Fruit fly (Drosophila melanogaster) whole organism, embryonic: ENCODE measurements around the gene CG31343.

Experiments used
- Abd-B ChIP-seq: fragments of 200-800 bp; sonication (Bioruptor generic); optimal IDR thresholded peaks from 2 replicates; lab custom pipeline; 2018; ENCODE audit warnings: missing biosample characterization, mild to moderate bottlenecking, missing genetic modification characterization, moderate library complexity
- Aef1 ChIP-seq: fragments of 200-800 bp; sonication (Bioruptor generic); IDR thresholded peaks from 3 replicates; pipeline ENCODE4 v1.3.6; 2022; ENCODE audit warnings: missing biosample characterization, missing genetic modification characterization
- CG10267 ChIP-seq: fragments of 200-800 bp; sonication (Bioruptor generic); optimal IDR thresholded peaks from 2 replicates; lab custom pipeline; 2018; ENCODE audit warnings: missing biosample characterization, mild to moderate bottlenecking, missing genetic modification characterization, moderate library complexity
- CG10462 ChIP-seq: fragments of 200-800 bp; sonication (Bioruptor generic); optimal IDR thresholded peaks from 2 replicates; lab custom pipeline; 2016; ENCODE audit warnings: missing biosample characterization, missing genetic modification characterization
- CG12744 ChIP-seq: fragments of 200-800 bp; sonication (Bioruptor generic); optimal IDR thresholded peaks from 2 replicates; lab custom pipeline; 2016; ENCODE audit warnings: missing biosample characterization, missing genetic modification characterization
- CG13624 ChIP-seq: fragments of 200-800 bp; sonication (Bioruptor generic); optimal IDR thresholded peaks from 2 replicates; lab custom pipeline; 2016; ENCODE audit warnings: missing biosample characterization, missing genetic modification characterization
- CG13775 ChIP-seq: fragments of 200-800 bp; sonication (Bioruptor generic); optimal IDR thresholded peaks from 3 replicates; lab custom pipeline; 2017; ENCODE audit warnings: missing biosample characterization, mild to moderate bottlenecking, missing genetic modification characterization
- CG1529 ChIP-seq: fragments of 200-800 bp; sonication (Bioruptor generic); optimal IDR thresholded peaks from 3 replicates; lab custom pipeline; 2018; ENCODE audit warnings: missing biosample characterization, missing genetic modification characterization
- CG16779 ChIP-seq: fragments of 200-800 bp; sonication (Bioruptor generic); IDR thresholded peaks from 2 replicates; pipeline ENCODE4 v1.3.6; 2022; ENCODE audit warnings: missing biosample characterization, missing genetic modification characterization
- CG17361 ChIP-seq: fragments of 200-800 bp; sonication (Bioruptor generic); IDR thresholded peaks from 3 replicates; pipeline ENCODE4 v1.3.6; 2022; ENCODE audit warnings: missing biosample characterization, missing genetic modification characterization
- CG17385 ChIP-seq: fragments of 200-800 bp; sonication (Bioruptor generic); optimal IDR thresholded peaks from 3 replicates; lab custom pipeline; 2018; ENCODE audit warnings: missing biosample characterization, mild to moderate bottlenecking, missing genetic modification characterization
- CG18011 ChIP-seq: fragments of 200-800 bp; sonication (Bioruptor generic); optimal IDR thresholded peaks from 2 replicates; lab custom pipeline; 2017; ENCODE audit warnings: missing biosample characterization, missing genetic modification characterization, mild to moderate bottlenecking, moderate library complexity, missing genotype
- CG2889 ChIP-seq: fragments of 200-800 bp; sonication (Bioruptor generic); IDR thresholded peaks from 3 replicates; pipeline ENCODE4 v1.3.6; 2022; ENCODE audit warnings: missing biosample characterization, missing genetic modification characterization
- CG30431 ChIP-seq: fragments of 200-800 bp; sonication (Bioruptor generic); optimal IDR thresholded peaks from 2 replicates; lab custom pipeline; 2017; ENCODE audit warnings: missing biosample characterization, missing genetic modification characterization
- CG4282 ChIP-seq: fragments of 200-800 bp; sonication (Bioruptor generic); optimal IDR thresholded peaks from 2 replicates; lab custom pipeline; 2016; ENCODE audit warnings: missing biosample characterization, missing genetic modification characterization
- CG4820 ChIP-seq: fragments of 200-800 bp; sonication (Bioruptor generic); optimal IDR thresholded peaks from 3 replicates; lab custom pipeline; 2016; ENCODE audit warnings: missing biosample characterization, missing genetic modification characterization
- CG6689 ChIP-seq: fragments of 200-800 bp; sonication (Bioruptor generic); IDR thresholded peaks from 2 replicates; pipeline ENCODE4 v1.3.6; 2022; ENCODE audit warnings: missing biosample characterization, missing genetic modification characterization
- CG7556 ChIP-seq: fragments of 200-800 bp; sonication (Bioruptor generic); optimal IDR thresholded peaks from 2 replicates; lab custom pipeline; 2017; ENCODE audit warnings: missing biosample characterization, mild to moderate bottlenecking, missing genetic modification characterization
- CG8089 ChIP-seq: fragments of 200-800 bp; sonication (Bioruptor generic); optimal IDR thresholded peaks from 3 replicates; lab custom pipeline; 2016; ENCODE audit warnings: missing biosample characterization, missing genetic modification characterization
- CG8924 ChIP-seq: fragments of 200-800 bp; optimal IDR thresholded peaks from 3 replicates; lab custom pipeline; 2019; ENCODE audit warnings: missing biosample characterization, mild to moderate bottlenecking, missing genetic modification characterization, moderate library complexity
- CG9876 ChIP-seq: fragments of 200-800 bp; sonication (Bioruptor generic); optimal IDR thresholded peaks from 2 replicates; lab custom pipeline; 2016; ENCODE audit warnings: missing biosample characterization, missing genetic modification characterization
- CrebB ChIP-seq: fragments of 200-800 bp; sonication (Bioruptor generic); optimal IDR thresholded peaks from 3 replicates; lab custom pipeline; 2018; ENCODE audit warnings: missing biosample characterization, mild to moderate bottlenecking, missing genetic modification characterization
- D19A ChIP-seq: fragments of 200-800 bp; optimal IDR thresholded peaks from 3 replicates; lab custom pipeline; 2019; ENCODE audit warnings: missing biosample characterization, mild to moderate bottlenecking, missing genetic modification characterization, moderate library complexity
- E2f1 ChIP-seq: fragments of 200-800 bp; sonication (Bioruptor generic); IDR thresholded peaks from 2 replicates; pipeline ENCODE4 v1.3.6; 2022; ENCODE audit warnings: missing biosample characterization, missing genetic modification characterization
- HmgD ChIP-seq: fragments of 200-800 bp; sonication (Bioruptor generic); optimal IDR thresholded peaks from 3 replicates; lab custom pipeline; 2016; ENCODE audit warnings: missing biosample characterization, missing genetic modification characterization
- MBD-R2 ChIP-seq: fragments of 200-800 bp; sonication (Bioruptor generic); IDR thresholded peaks from 2 replicates; pipeline ENCODE4 v1.3.6; 2022; ENCODE audit warnings: missing biosample characterization, missing genetic modification characterization
- Max ChIP-seq: fragments of 200-800 bp; sonication (Bioruptor generic); optimal IDR thresholded peaks from 2 replicates; lab custom pipeline; 2016; ENCODE audit warnings: missing biosample characterization, mild to moderate bottlenecking, missing genetic modification characterization
- PHDP ChIP-seq: fragments of 200-800 bp; sonication (Bioruptor generic); optimal IDR thresholded peaks from 3 replicates; lab custom pipeline; 2018; ENCODE audit warnings: missing biosample characterization, mild to moderate bottlenecking, missing genetic modification characterization, moderate library complexity
- Tbp ChIP-seq: fragments of >200 bp; optimal IDR thresholded peaks from 2 replicates; lab custom pipeline; 2018; ENCODE audit warnings: missing biosample characterization, missing genetic modification characterization
- ac ChIP-seq: fragments of 200-800 bp; sonication (Bioruptor generic); optimal IDR thresholded peaks from 3 replicates; lab custom pipeline; 2017; ENCODE audit warnings: missing biosample characterization, mild to moderate bottlenecking, missing genetic modification characterization
- al ChIP-seq: fragments of 200-800 bp; sonication (Bioruptor generic); IDR thresholded peaks from 2 replicates; pipeline ENCODE4 v1.3.6; 2022; ENCODE audit warnings: missing biosample characterization, missing genetic modification characterization
- cad ChIP-seq: fragments of >200 bp; optimal IDR thresholded peaks from 2 replicates; lab custom pipeline; 2017; ENCODE audit warnings: missing biosample characterization, missing genetic modification characterization
- caup ChIP-seq: fragments of 200-800 bp; sonication (Bioruptor generic); optimal IDR thresholded peaks from 3 replicates; lab custom pipeline; 2017; ENCODE audit warnings: missing biosample characterization, mild to moderate bottlenecking, missing genetic modification characterization, moderate library complexity; ENCODE audit not compliant: severe bottlenecking
- croc ChIP-seq: fragments of 200-800 bp; sonication (Bioruptor generic); conservative IDR thresholded peaks from 3 replicates; pipeline ENCODE4 v1.3.6; 2022; ENCODE audit warnings: missing biosample characterization, missing genetic modification characterization
- jigr1 ChIP-seq: fragments of 200-800 bp; sonication (Bioruptor generic); IDR thresholded peaks from 3 replicates; pipeline ENCODE4 v1.3.6; 2022; ENCODE audit warnings: missing biosample characterization, missing genetic modification characterization
- kay ChIP-seq: fragments of 200-800 bp; sonication (Bioruptor generic); optimal IDR thresholded peaks from 2 replicates; lab custom pipeline; 2016; ENCODE audit warnings: missing biosample characterization, missing genetic modification characterization
- klu ChIP-seq: fragments of 200-800 bp; sonication (Bioruptor generic); IDR thresholded peaks from 2 replicates; pipeline ENCODE4 v1.3.6; 2022; ENCODE audit warnings: missing biosample characterization, missing genetic modification characterization
- lmd ChIP-seq: fragments of 200-800 bp; sonication (Bioruptor generic); IDR thresholded peaks from 2 replicates; pipeline ENCODE4 v1.3.6; 2022; ENCODE audit warnings: missing biosample characterization, missing genetic modification characterization
- nerfin-1 ChIP-seq: fragments of 200-800 bp; sonication (Bioruptor generic); optimal IDR thresholded peaks from 3 replicates; lab custom pipeline; 2019; ENCODE audit warnings: missing biosample characterization, mild to moderate bottlenecking, missing genetic modification characterization, moderate library complexity
- onecut ChIP-seq: fragments of 200-800 bp; sonication (Bioruptor generic); IDR thresholded peaks from 2 replicates; pipeline ENCODE4 v1.3.6; 2022; ENCODE audit warnings: missing biosample characterization, missing genetic modification characterization
- pan ChIP-seq, 4 experiments: fragments of >200 bp in 3 of 4; fragments of 200-800 bp in 1 of 4; sonication (Bioruptor generic) in 1 of 4; optimal IDR thresholded peaks in 3 of 4; IDR thresholded peaks in 1 of 4; 2 replicates each; pipeline versions ENCODE4 v1.3.6 to Lab custom; 2017 to 2022; ENCODE audit warnings: missing biosample characterization in 2 of 4, missing genetic modification characterization in 2 of 4, mixed read lengths in 1 of 4
- phol ChIP-seq: fragments of 200-800 bp; sonication (Bioruptor generic); optimal IDR thresholded peaks from 3 replicates; lab custom pipeline; 2018; ENCODE audit warnings: missing biosample characterization, mild to moderate bottlenecking, missing genetic modification characterization, moderate library complexity
- pita ChIP-seq: fragments of 200-800 bp; sonication (Bioruptor generic); optimal IDR thresholded peaks from 2 replicates; lab custom pipeline; 2017; ENCODE audit warnings: missing biosample characterization, mild to moderate bottlenecking, missing genetic modification characterization
- pnt ChIP-seq: fragments of 200-800 bp; sonication (Bioruptor generic); optimal IDR thresholded peaks from 3 replicates; lab custom pipeline; 2016; ENCODE audit warnings: missing biosample characterization, missing genetic modification characterization
- psq ChIP-seq: fragments of 200-800 bp; sonication (Bioruptor generic); optimal IDR thresholded peaks from 2 replicates; lab custom pipeline; 2017; ENCODE audit warnings: missing biosample characterization, missing genetic modification characterization
- pum ChIP-seq: fragments of 200-800 bp; sonication (Bioruptor generic); optimal IDR thresholded peaks from 2 replicates; lab custom pipeline; 2016; ENCODE audit warnings: missing biosample characterization, missing genetic modification characterization
- sens-2 ChIP-seq: fragments of 200-800 bp; sonication (Bioruptor generic); IDR thresholded peaks from 2 replicates; pipeline ENCODE4 v1.3.6; 2022; ENCODE audit warnings: missing biosample characterization, missing genetic modification characterization
- sna ChIP-seq: fragments of 200-800 bp; sonication (Bioruptor generic); IDR thresholded peaks from 2 replicates; pipeline ENCODE4 v1.3.6; 2022; ENCODE audit warnings: missing biosample characterization, missing genetic modification characterization; ENCODE audit not compliant: partially characterized antibody
- trem ChIP-seq: fragments of 200-800 bp; optimal IDR thresholded peaks from 3 replicates; lab custom pipeline; 2019; ENCODE audit warnings: missing biosample characterization, mild to moderate bottlenecking, missing genetic modification characterization, moderate library complexity
- trh ChIP-seq: fragments of 200-800 bp; sonication (Bioruptor generic); optimal IDR thresholded peaks from 2 replicates; lab custom pipeline; 2016; ENCODE audit warnings: missing biosample characterization, missing genetic modification characterization
- twi ChIP-seq: fragments of 200-800 bp; optimal IDR thresholded peaks from 2 replicates; lab custom pipeline; 2019; ENCODE audit warnings: missing biosample characterization, mild to moderate bottlenecking, missing genetic modification characterization, moderate library complexity

The CG31343 gene

dm6 chr3R:21781448-21781847 lies 36.4 kb downstream of the CG31343 start (continued):
- TF ChIP-seq CG8924 (tag; lab: Kevin White, UChicago) (peak; percentile 71), al (GFP tag; lab: Robert Waterston, UW) (peak; percentile 65), CG17361 (GFP tag; lab: Robert Waterston, UW) (no peak; the same call in 1 of the 3 replicates), CG1529 (peak; percentile 39), twi (tag; lab: Kevin White, UChicago) (peak; percentile 39), CG12744 (GFP tag; lab: Kevin White, UChicago) (peak; percentile 19), psq (GFP tag; lab: Kevin White, UChicago) (peak; percentile 15), croc (GFP tag; lab: Robert Waterston, UW) (peak; percentile 33; the same call in 1 of the 3 replicates), CG8089 (GFP tag; lab: Kevin White, UChicago) (peak; percentile 48), caup (peak; percentile 35), MBD-R2 (peak; percentile 24; the same call in 1 of the 2 replicates), CG7556 (peak; percentile 60), CG16779 (GFP tag; lab: Robert Waterston, UW) (no peak), pan (optimal IDR thresholded peaks at IDR 0.05; lab: Kevin White, UChicago) (no peak), pan (GFP tag; optimal IDR thresholded peaks at IDR 0.05 in 1 of 2, IDR thresholded peaks at IDR 0.05 in 1 of 2) (peak in 1 of 2 experiments; percentile 65), trem (tag; lab: Kevin White, UChicago) (peak; percentile 1), sens-2 (no peak), CG18011 (GFP tag; lab: Kevin White, UChicago) (peak; percentile 20), lmd (peak; percentile 76), CG6689 (peak; percentile 66), klu (GFP tag; lab: Robert Waterston, UW) (peak; percentile 53; the same call in 1 of the 2 replicates), D19A (tag; lab: Kevin White, UChicago) (peak; percentile 58), CrebB (tag; lab: Kevin White, UChicago) (no peak), nerfin-1 (tag; lab: Kevin White, UChicago) (peak; percentile 34), CG30431 (GFP tag; lab: Kevin White, UChicago) (peak; percentile 26), Abd-B (GFP tag; lab: Kevin White, UChicago) (peak; percentile 64), onecut (GFP tag; lab: Robert Waterston, UW) (peak; percentile 31; the same call in 1 of the 2 replicates), sna (GFP tag; lab: Robert Waterston, UW) (no peak), Max (peak; percentile 43), CG9876 (no peak), HmgD (GFP tag; lab: Kevin White, UChicago) (no peak), CG17385 (peak; percentile 60), CG10462 (GFP tag; lab: Kevin White, UChicago) (peak; percentile 59), pnt (peak; percentile 49), pita (no peak), CG2889 (GFP tag; lab: Robert Waterston, UW) (0 out of 3 replicates have a peak, but pooled peaks have one; percentile 53), CG4820 (GFP tag; lab: Kevin White, UChicago) (peak; percentile 61), ac (GFP tag; lab: Kevin White, UChicago) (no peak), Aef1 (GFP tag; lab: Robert Waterston, UW) (peak; percentile 74), phol (tag; lab: Kevin White, UChicago) (peak; percentile 74), CG4282 (GFP tag; lab: Kevin White, UChicago) (peak; percentile 18), Tbp (GFP tag; lab: Kevin White, UChicago) (no peak), pum (GFP tag; lab: Kevin White, UChicago) (peak; percentile 51), CG10267 (tag; lab: Kevin White, UChicago) (peak; percentile 64), cad (GFP tag; lab: Kevin White, UChicago) (no peak), kay (GFP tag; lab: Kevin White, UChicago) (peak; percentile 42), CG13624 (GFP tag; lab: Kevin White, UChicago) (peak; percentile 70), trh (GFP tag; lab: Kevin White, UChicago) (peak; percentile 33), CG13775 (GFP tag; lab: Kevin White, UChicago) (peak; percentile 56), E2f1 (GFP tag; lab: Robert Waterston, UW) (peak; percentile 70), jigr1 (peak; percentile 59; the same call in 1 of the 3 replicates), PHDP (tag; lab: Kevin White, UChicago) (peak; percentile 71)
